Worm (Caenorhabditis elegans) whole organism, young adult: ENCODE results near the gene fbxb-9.

Experiments used
- C06A6.2 ChIP-seq: fragments of 200-800 bp; sonication (Bioruptor generic); conservative IDR thresholded peaks from 2 replicates; pipeline ENCODE4 v1.3.6; 2022; ENCODE audit warnings: missing genetic modification characterization, missing compliant biosample characterization
- ama-1 ChIP-seq, 3 experiments: fragments of 150-350 bp in 1 of 3; sonication (generic microtip) in 2 of 3; optimal IDR thresholded peaks; 2 replicates each; lab custom pipeline; 2014 to 2018; ENCODE audit warnings: missing biosample characterization in 2 of 3, missing genetic modification characterization in 2 of 3, missing genetic modification reagents in 2 of 3
- efl-1 ChIP-seq: fragments of 150-350 bp; optimal IDR thresholded peaks from 2 replicates; lab custom pipeline; 2014; ENCODE audit warnings: missing biosample characterization, missing genetic modification reagents, missing genetic modification characterization
- ets-4 ChIP-seq: fragments of 200-800 bp; sonication (Bioruptor generic); optimal IDR thresholded peaks from 2 replicates; lab custom pipeline; 2018; ENCODE audit warnings: mild to moderate bottlenecking, missing genetic modification characterization, missing compliant biosample characterization
- hmg-1.2 ChIP-seq: fragments of 200-800 bp; sonication (Bioruptor generic); IDR thresholded peaks from 2 replicates; pipeline ENCODE4 v1.3.6; 2022; ENCODE audit warnings: missing genetic modification reagents, missing genetic modification characterization, missing compliant biosample characterization
- nhr-27 ChIP-seq: fragments of 200-800 bp; sonication (Bioruptor generic); optimal IDR thresholded peaks from 2 replicates; lab custom pipeline; 2018; ENCODE audit warnings: mild to moderate bottlenecking, missing genetic modification characterization, moderate library complexity, missing compliant biosample characterization
- pbrm-1 ChIP-seq: fragments of 200-800 bp; sonication (Bioruptor generic); IDR thresholded peaks from 2 replicates; pipeline ENCODE4 v1.3.6; 2022; ENCODE audit warnings: missing genetic modification reagents, missing genetic modification characterization, missing compliant biosample characterization
- rcor-1 ChIP-seq: fragments of 200-800 bp; sonication (Bioruptor generic); IDR thresholded peaks from 2 replicates; pipeline ENCODE4 v1.3.6; 2022; ENCODE audit warnings: missing genetic modification reagents, missing genetic modification characterization, missing compliant biosample characterization
- snpc-4 ChIP-seq, 5 experiments: fragments of 150-350 bp in 1 of 5; sonication (generic microtip) in 4 of 5; optimal IDR thresholded peaks; 2 replicates each; lab custom pipeline; 2014 to 2018; ENCODE audit warnings: missing genetic modification characterization in 5 of 5, missing biosample characterization in 3 of 5, antibody characterized with exemption in 2 of 5, mild to moderate bottlenecking in 2 of 5, missing compliant biosample characterization in 2 of 5, missing genotype in 2 of 5, moderate library complexity in 2 of 5, missing genetic modification reagents in 1 of 5

DNA sequence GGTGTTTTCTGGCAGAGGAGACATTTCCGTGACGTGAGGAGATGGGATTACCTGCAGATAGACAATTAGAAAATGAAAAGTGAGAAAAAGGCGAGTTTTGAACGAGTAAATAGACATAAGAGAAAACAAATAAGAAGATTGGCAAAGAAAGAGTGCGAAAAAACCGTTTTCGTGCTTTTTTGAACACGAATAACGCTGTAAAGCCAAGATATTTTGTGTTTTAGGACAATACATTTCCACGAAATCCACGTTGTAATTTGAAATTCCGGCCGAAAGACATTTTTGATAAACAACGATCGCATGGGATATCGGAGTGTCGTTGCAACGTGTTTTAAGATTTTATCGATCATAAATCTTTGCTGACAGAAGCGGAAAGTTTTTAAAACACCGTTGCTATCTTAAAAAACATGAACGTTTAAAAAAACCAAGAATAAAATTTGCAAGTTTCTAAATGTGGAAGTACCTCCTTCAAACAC, 48.5 kb upstream of the fbxb-9 start, which contains the start of gene adk-1:
- TF ChIP-seq C06A6.2 (GFP tag; lab: Robert Waterston, UW) (no peak), hmg-1.2 (no peak), ets-4 (GFP tag; lab: Kevin White, UChicago) (no peak), ama-1 (optimal IDR thresholded peaks at IDR 0.05; lab: Kevin White, UChicago) (no peak), ama-1 (GFP tag; optimal IDR thresholded peaks at IDR 0.05; lab: Kevin White, UChicago) (no peak), efl-1 (GFP tag; lab: Kevin White, UChicago) (no peak), rcor-1 (GFP tag; lab: Robert Waterston, UW) (no peak), nhr-27 (tag; lab: Kevin White, UChicago) (no peak), snpc-4 (GFP tag; optimal IDR thresholded peaks at IDR 0.05; lab: Kevin White, UChicago) (no peak), snpc-4 (tag; optimal IDR thresholded peaks at IDR 0.05; lab: Kevin White, UChicago) (no peak), pbrm-1 (GFP tag; lab: Robert Waterston, UW) (no peak)
